Worm (Caenorhabditis elegans): ENCODE measurements around the gene asps-1.

The asps-1 gene

ce11 chrV:10283444-10283843 is 33.8 kb downstream of the asps-1 start, which contains the start of gene lys-3:
TSS of gene lys-3 (minus strand) at chrV:10283544.
- TF ChIP-seq sem-4 (tag; optimal IDR thresholded peaks at IDR 0.05) = no peak
- no peak for TF ChIP-seq lin-11 (tag; optimal IDR thresholded peaks at IDR 0.05)
- no peak for TF ChIP-seq nhr-77 (tag; optimal IDR thresholded peaks at IDR 0.05)
- no peak for TF ChIP-seq unc-55 (GFP tag; optimal IDR thresholded peaks at IDR 0.05)
- no peak for TF ChIP-seq ZK546.5 (tag; optimal IDR thresholded peaks at IDR 0.05)
- no peak for TF ChIP-seq dmd-4 (tag; optimal IDR thresholded peaks at IDR 0.05)
- no peak for TF ChIP-seq nhr-237 (tag; optimal IDR thresholded peaks at IDR 0.05)

- no peak for TF ChIP-seq ztf-1 (GFP tag; conservative IDR thresholded peaks at IDR 0.05)
- no peak for TF ChIP-seq nhr-6 (tag; optimal IDR thresholded peaks at IDR 0.05)
- peak; percentile 66 for TF ChIP-seq sma-9 (GFP tag; optimal IDR thresholded peaks at IDR 0.05)
- no peak for TF ChIP-seq sma-9 (tag; optimal IDR thresholded peaks at IDR 0.05)
- no peak for TF ChIP-seq unc-39 (tag; optimal IDR thresholded peaks at IDR 0.05)
- no peak for TF ChIP-seq egl-27 (tag; optimal IDR thresholded peaks at IDR 0.05)
- TF ChIP-seq lin-13 (GFP tag; optimal IDR thresholded peaks at IDR 0.05) = no peak
- TF ChIP-seq snpc-4 (tag; optimal IDR thresholded peaks at IDR 0.05) = no peak
- no peak for TF ChIP-seq nhr-23 (tag; optimal IDR thresholded peaks at IDR 0.05)
- no peak for TF ChIP-seq blmp-1 (tag; optimal IDR thresholded peaks at IDR 0.05; ENCODE audit: insufficient read depth)
- no peak for TF ChIP-seq Y55F3AM.14 (GFP tag; optimal IDR thresholded peaks at IDR 0.05)
- TF ChIP-seq nhr-12 (tag; optimal IDR thresholded peaks at IDR 0.05) = no peak
- peak; percentile 92 for TF ChIP-seq fos-1 (tag; optimal IDR thresholded peaks at IDR 0.05)
- peak; percentile 27 for TF ChIP-seq crh-2 (tag; optimal IDR thresholded peaks at IDR 0.05)
These were observed 35.8 kb downstream of the asps-1 start, which contains the start of gene lys-2 for ce11 chrV:10281374-10281773. TSS of gene lys-2 (minus strand) at chrV:10281474.

ce11 chrV:10280112-10280511 is 37.1 kb downstream of the asps-1 start:
- peak; percentile 70 for TF ChIP-seq fos-1 (tag; optimal IDR thresholded peaks at IDR 0.05)
- TF ChIP-seq ZK546.5 (tag; optimal IDR thresholded peaks at IDR 0.05) = no peak
- no peak for TF ChIP-seq aly-2 (tag; optimal IDR thresholded peaks at IDR 0.05)
- peak; percentile 47 for TF ChIP-seq gmeb-1 (tag; optimal IDR thresholded peaks at IDR 0.05)
- no peak for TF ChIP-seq nhr-12 (tag; optimal IDR thresholded peaks at IDR 0.05)
- no peak for TF ChIP-seq unc-39 (tag; optimal IDR thresholded peaks at IDR 0.05)
- TF ChIP-seq lin-39 (tag; optimal IDR thresholded peaks at IDR 0.05) = no peak
- no peak for TF ChIP-seq nhr-25 (tag; optimal IDR thresholded peaks at IDR 0.05)
- TF ChIP-seq peb-1 (tag; optimal IDR thresholded peaks at IDR 0.05) = no peak
- TF ChIP-seq unc-55 (GFP tag; optimal IDR thresholded peaks at IDR 0.05) = no peak
- TF ChIP-seq crh-2 (tag; optimal IDR thresholded peaks at IDR 0.05) = peak; percentile 12
- TF ChIP-seq ceh-16 (tag; optimal IDR thresholded peaks at IDR 0.05) = no peak
- no peak for TF ChIP-seq zag-1 (tag; optimal IDR thresholded peaks at IDR 0.05)
- TF ChIP-seq egl-27 (tag; optimal IDR thresholded peaks at IDR 0.05) = no peak
- no peak for TF ChIP-seq mdl-1 (tag; optimal IDR thresholded peaks at IDR 0.05)
- TF ChIP-seq nhr-6 (tag; optimal IDR thresholded peaks at IDR 0.05) = no peak
- peak; percentile 24 for TF ChIP-seq sma-9 (GFP tag; optimal IDR thresholded peaks at IDR 0.05)
- TF ChIP-seq sma-9 (tag; optimal IDR thresholded peaks at IDR 0.05) = no peak
- TF ChIP-seq nhr-77 (tag; optimal IDR thresholded peaks at IDR 0.05) = no peak
- TF ChIP-seq Y55F3AM.14 (GFP tag; optimal IDR thresholded peaks at IDR 0.05) = no peak
- no peak for TF ChIP-seq nhr-23 (tag; optimal IDR thresholded peaks at IDR 0.05)
- TF ChIP-seq ztf-4 (tag; optimal IDR thresholded peaks at IDR 0.05) = no peak
- no peak for TF ChIP-seq lin-13 (GFP tag; optimal IDR thresholded peaks at IDR 0.05)
- no peak for TF ChIP-seq ztf-1 (GFP tag; conservative IDR thresholded peaks at IDR 0.05)
- no peak for TF ChIP-seq lsy-2 (tag; optimal IDR thresholded peaks at IDR 0.05)

- peak; percentile 35 for TF ChIP-seq sma-9 (GFP tag; optimal IDR thresholded peaks at IDR 0.05)
- no peak for TF ChIP-seq sma-9 (tag; optimal IDR thresholded peaks at IDR 0.05)
- TF ChIP-seq fos-1 (tag; optimal IDR thresholded peaks at IDR 0.05) = peak; percentile 95
- TF ChIP-seq Y55F3AM.14 (GFP tag; optimal IDR thresholded peaks at IDR 0.05) = no peak
These were observed 39.6 kb downstream of the asps-1 start, which contains the start of gene lys-1 for ce11 chrV:10277579-10277978. TSS of gene lys-1 (plus strand) at chrV:10277904.

ce11 chrV:10276038-10276437 is 41.2 kb downstream of the asps-1 start:
- TF ChIP-seq nhr-77 (tag; optimal IDR thresholded peaks at IDR 0.05) (no peak), ceh-16 (tag; optimal IDR thresholded peaks at IDR 0.05) (no peak), nhr-6 (tag; optimal IDR thresholded peaks at IDR 0.05) (no peak), nhr-25 (tag; optimal IDR thresholded peaks at IDR 0.05) (no peak), C34F6.9 (tag; optimal IDR thresholded peaks at IDR 0.05) (no peak), unc-55 (GFP tag; optimal IDR thresholded peaks at IDR 0.05) (no peak), ztf-11 (tag; optimal IDR thresholded peaks at IDR 0.05) (no peak), nhr-129 (tag; optimal IDR thresholded peaks at IDR 0.05) (no peak), R02D3.7 (tag; optimal IDR thresholded peaks at IDR 0.05) (no peak), ZK546.5 (tag; optimal IDR thresholded peaks at IDR 0.05) (no peak), unc-62 (GFP tag; optimal IDR thresholded peaks at IDR 0.05) (no peak), gmeb-1 (tag; optimal IDR thresholded peaks at IDR 0.05) (no peak), nhr-11 (tag; optimal IDR thresholded peaks at IDR 0.05) (no peak), blmp-1 (tag; optimal IDR thresholded peaks at IDR 0.05; ENCODE audit: insufficient read depth) (no peak), nhr-10 (tag; optimal IDR thresholded peaks at IDR 0.05) (no peak), peb-1 (tag; optimal IDR thresholded peaks at IDR 0.05) (no peak), egl-27 (tag; optimal IDR thresholded peaks at IDR 0.05) (no peak)
